Worm (Caenorhabditis elegans) whole organism, L1 larva: ENCODE data around the gene F25E2.2.

Experiments
- C04F5.9 ChIP-seq: sonication (generic microtip); optimal IDR thresholded peaks from 2 replicates; lab custom pipeline; 2016; ENCODE audit warnings: missing genetic modification characterization, missing compliant biosample characterization
- C16A3.4 ChIP-seq: fragments of 150-350 bp; optimal IDR thresholded peaks from 2 replicates; lab custom pipeline; 2014; ENCODE audit warnings: missing biosample characterization, missing genetic modification characterization
- F16B12.6 ChIP-seq: fragments of 150-350 bp; optimal IDR thresholded peaks from 2 replicates; lab custom pipeline; 2014; ENCODE audit warnings: missing biosample characterization, missing genetic modification characterization
- Y116A8C.19 ChIP-seq: sonication (generic microtip); optimal IDR thresholded peaks from 2 replicates; lab custom pipeline; 2016; ENCODE audit warnings: missing compliant biosample characterization, missing genetic modification characterization, borderline replicate concordance
- alr-1 ChIP-seq: fragments of 200-800 bp; sonication (Bioruptor generic); optimal IDR thresholded peaks from 2 replicates; lab custom pipeline; 2018; ENCODE audit warnings: borderline replicate concordance, mild to moderate bottlenecking, missing genetic modification characterization, missing compliant biosample characterization
- ama-1 ChIP-seq: fragments of 150-350 bp; optimal IDR thresholded peaks from 2 replicates; lab custom pipeline; 2014
- ceh-63 ChIP-seq: fragments of 200-800 bp; sonication (Bioruptor generic); optimal IDR thresholded peaks from 2 replicates; lab custom pipeline; 2018; ENCODE audit warnings: mild to moderate bottlenecking, missing genetic modification characterization, missing compliant biosample characterization
- ceh-88 ChIP-seq: fragments of 200-800 bp; sonication (Bioruptor generic); IDR thresholded peaks from 2 replicates; pipeline ENCODE4 v1.3.6; 2022; ENCODE audit warnings: missing genetic modification characterization, missing compliant biosample characterization
- efl-1 ChIP-seq, 4 experiments: fragments of 150-350 bp; optimal IDR thresholded peaks in 3 of 4; peaks in 1 of 4; 1 replicate in 1 of 4; 2 replicates in 3 of 4; lab custom pipeline; 2014; ENCODE audit warnings: missing biosample characterization in 2 of 4, missing genetic modification characterization in 2 of 4, missing genetic modification reagents in 2 of 4
- egl-13 ChIP-seq: sonication (generic microtip); optimal IDR thresholded peaks from 2 replicates; lab custom pipeline; 2016; ENCODE audit warnings: missing genotype, missing genetic modification reagents, missing genetic modification characterization, missing compliant biosample characterization
- elt-2 ChIP-seq: sonication (generic microtip); optimal IDR thresholded peaks from 2 replicates; lab custom pipeline; 2016; ENCODE audit warnings: missing genetic modification characterization, mild to moderate bottlenecking, inconsistent platforms, missing compliant biosample characterization, missing genetic modification reagents
- grh-1 ChIP-seq: fragments of 200-800 bp; sonication (Bioruptor generic); IDR thresholded peaks from 2 replicates; pipeline ENCODE4 v1.3.6; 2022; ENCODE audit warnings: missing genetic modification reagents, missing genetic modification characterization, missing compliant biosample characterization
- irx-1 ChIP-seq: sonication (generic microtip); optimal IDR thresholded peaks from 2 replicates; lab custom pipeline; 2016; ENCODE audit warnings: missing genetic modification characterization, missing compliant biosample characterization
- lin-14 ChIP-seq: fragments of 200-800 bp; sonication (Bioruptor generic); optimal IDR thresholded peaks from 2 replicates; lab custom pipeline; 2018; ENCODE audit warnings: mild to moderate bottlenecking, missing genetic modification characterization, moderate library complexity, missing compliant biosample characterization
- lir-3 ChIP-seq: sonication (generic microtip); optimal IDR thresholded peaks from 2 replicates; lab custom pipeline; 2016; ENCODE audit warnings: mild to moderate bottlenecking, missing genetic modification characterization, moderate library complexity, missing compliant biosample characterization; ENCODE audit not compliant: poor library complexity
- lsy-2 ChIP-seq, 2 experiments: fragments of 150-350 bp; optimal IDR thresholded peaks; 2 replicates each; lab custom pipeline; 2014; ENCODE audit warnings: missing biosample characterization in 2 of 2, missing genetic modification characterization in 2 of 2
- mab-9 ChIP-seq: fragments of 200-800 bp; sonication (Bioruptor generic); IDR thresholded peaks from 2 replicates; pipeline ENCODE4 v1.3.6; 2022; ENCODE audit warnings: missing genetic modification reagents, missing genetic modification characterization, missing compliant biosample characterization
- mdl-1 ChIP-seq, 2 experiments: fragments of 150-350 bp; optimal IDR thresholded peaks; 2 replicates each; lab custom pipeline; 2014 to 2017; ENCODE audit warnings: missing biosample characterization in 2 of 2, missing genetic modification characterization in 2 of 2, inconsistent platforms in 1 of 2
- mep-1 ChIP-seq: fragments of 150-350 bp; optimal IDR thresholded peaks from 2 replicates; lab custom pipeline; 2014; ENCODE audit warnings: missing biosample characterization, missing genetic modification characterization
- nhr-19 ChIP-seq: fragments of 200-800 bp; sonication (Bioruptor generic); conservative IDR thresholded peaks from 2 replicates; pipeline ENCODE4 v1.3.6; 2022; ENCODE audit warnings: missing genetic modification characterization, missing compliant biosample characterization
- nhr-85 ChIP-seq: sonication (generic microtip); peaks from one replicate; lab custom pipeline; 2016; ENCODE audit warnings: missing genetic modification characterization, inconsistent platforms, missing compliant biosample characterization
- nhr-90 ChIP-seq: sonication (generic microtip); optimal IDR thresholded peaks from 2 replicates; lab custom pipeline; 2016; ENCODE audit warnings: mild to moderate bottlenecking, missing genetic modification characterization, missing compliant biosample characterization; ENCODE audit not compliant: poor library complexity
- pax-3 ChIP-seq: fragments of 200-800 bp; sonication (Bioruptor generic); optimal IDR thresholded peaks from 2 replicates; lab custom pipeline; 2018; ENCODE audit warnings: mild to moderate bottlenecking, missing genetic modification characterization, moderate library complexity, missing compliant biosample characterization
- skn-1 ChIP-seq: fragments of 150-350 bp; optimal IDR thresholded peaks from 2 replicates; lab custom pipeline; 2014; ENCODE audit warnings: missing biosample characterization, missing genetic modification characterization
- snpc-4 ChIP-seq: fragments of 150-350 bp; optimal IDR thresholded peaks from 2 replicates; lab custom pipeline; 2014; ENCODE audit warnings: missing biosample characterization, missing genetic modification characterization
- sptf-1 ChIP-seq: fragments of 150-350 bp; optimal IDR thresholded peaks from 2 replicates; lab custom pipeline; 2014; ENCODE audit warnings: missing biosample characterization, missing genetic modification characterization
- sup-37 ChIP-seq: fragments of 200-800 bp; sonication (Bioruptor generic); optimal IDR thresholded peaks from 2 replicates; lab custom pipeline; 2018; ENCODE audit warnings: mild to moderate bottlenecking, missing genetic modification characterization, missing compliant biosample characterization
- swsn-7 ChIP-seq: sonication (generic microtip); optimal IDR thresholded peaks from 2 replicates; lab custom pipeline; 2016; ENCODE audit warnings: missing genetic modification characterization, missing compliant biosample characterization
- tbx-2 ChIP-seq: sonication (generic microtip); optimal IDR thresholded peaks from 2 replicates; lab custom pipeline; 2016; ENCODE audit warnings: missing genetic modification characterization, missing compliant biosample characterization
- tlp-1 ChIP-seq: fragments of 150-350 bp; optimal IDR thresholded peaks from 2 replicates; lab custom pipeline; 2014; ENCODE audit warnings: missing biosample characterization, missing genetic modification characterization
- unc-98 ChIP-seq: fragments of 200-800 bp; sonication (Bioruptor generic); IDR thresholded peaks from 2 replicates; pipeline ENCODE4 v1.3.6; 2022; ENCODE audit warnings: missing genetic modification characterization, missing compliant biosample characterization
- vab-15 ChIP-seq: sonication (generic microtip); optimal IDR thresholded peaks from 2 replicates; lab custom pipeline; 2017; ENCODE audit warnings: missing genotype, mild to moderate bottlenecking, missing genetic modification characterization, missing compliant biosample characterization
- zag-1 ChIP-seq: fragments of 150-350 bp; optimal IDR thresholded peaks from 2 replicates; lab custom pipeline; 2014; ENCODE audit warnings: missing biosample characterization, missing genetic modification characterization
- zip-4 ChIP-seq: fragments of 200-800 bp; sonication (Bioruptor generic); optimal IDR thresholded peaks from 2 replicates; lab custom pipeline; 2018; ENCODE audit warnings: mild to moderate bottlenecking, missing genetic modification characterization, moderate library complexity, missing compliant biosample characterization
- ztf-11 ChIP-seq, 2 experiments: sonication (generic microtip); optimal IDR thresholded peaks; 2 replicates each; lab custom pipeline; 2016 to 2017; ENCODE audit warnings: missing genetic modification characterization in 2 of 2, missing biosample characterization in 1 of 2, missing compliant biosample characterization in 1 of 2

Gene F25E2.2

DNA sequence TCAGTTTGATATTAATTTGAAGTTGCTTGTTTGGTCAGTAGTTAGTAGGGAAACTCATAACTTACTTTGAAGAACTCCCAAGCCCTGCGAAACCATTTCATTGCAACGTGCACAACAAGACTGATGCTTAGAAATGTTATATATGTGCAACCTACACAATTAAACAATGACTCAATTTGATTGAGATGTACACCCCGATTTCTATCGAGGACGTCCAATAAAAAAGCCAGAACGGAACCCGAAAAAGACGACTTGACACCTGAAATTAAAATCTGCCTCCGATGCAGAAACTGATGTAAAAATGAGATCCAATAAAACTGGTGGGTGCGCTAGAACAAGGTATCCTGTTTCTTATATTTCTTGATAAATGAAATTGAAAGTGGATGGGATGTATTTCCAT is 25.7 kb downstream of the F25E2.2 start, which contains the start of gene T04G9.6:
Gene T04G9.6 (minus strand): TSS at position 101 of the 400 bp plus-strand sequence.
- TF ChIP-seq vab-15 (tag; lab: Kevin White, UChicago), result no peak
- TF ChIP-seq C04F5.9, result no peak
- no peak for TF ChIP-seq Y116A8C.19 (tag; lab: Kevin White, UChicago)
- TF ChIP-seq F16B12.6 (tag; lab: Kevin White, UChicago), result no peak
- no peak for TF ChIP-seq unc-98 (GFP tag; lab: Robert Waterston, UW)
- no peak for TF ChIP-seq tlp-1 (tag; lab: Kevin White, UChicago)
- TF ChIP-seq zip-4 (GFP tag; lab: Kevin White, UChicago), result no peak
- TF ChIP-seq alr-1, result no peak
- no peak for TF ChIP-seq lir-3 (tag; lab: Kevin White, UChicago)
- no peak for TF ChIP-seq skn-1 (tag; lab: Kevin White, UChicago)
- TF ChIP-seq lin-14, result no peak
- no peak for TF ChIP-seq grh-1 (GFP tag; lab: Robert Waterston, UW)
- no peak for TF ChIP-seq ztf-11 (tag; optimal IDR thresholded peaks at IDR 0.05; lab: Kevin White, UChicago)
- TF ChIP-seq irx-1 (tag; lab: Kevin White, UChicago), result no peak
- no peak for TF ChIP-seq egl-13 (tag; lab: Kevin White, UChicago)
- no peak for TF ChIP-seq elt-2 (tag; lab: Kevin White, UChicago)
- TF ChIP-seq ama-1 (lab: Kevin White, UChicago), result no peak
- TF ChIP-seq nhr-19 (GFP tag; lab: Robert Waterston, UW), result no peak
- no peak for TF ChIP-seq sup-37 (GFP tag; lab: Kevin White, UChicago)

DNA sequence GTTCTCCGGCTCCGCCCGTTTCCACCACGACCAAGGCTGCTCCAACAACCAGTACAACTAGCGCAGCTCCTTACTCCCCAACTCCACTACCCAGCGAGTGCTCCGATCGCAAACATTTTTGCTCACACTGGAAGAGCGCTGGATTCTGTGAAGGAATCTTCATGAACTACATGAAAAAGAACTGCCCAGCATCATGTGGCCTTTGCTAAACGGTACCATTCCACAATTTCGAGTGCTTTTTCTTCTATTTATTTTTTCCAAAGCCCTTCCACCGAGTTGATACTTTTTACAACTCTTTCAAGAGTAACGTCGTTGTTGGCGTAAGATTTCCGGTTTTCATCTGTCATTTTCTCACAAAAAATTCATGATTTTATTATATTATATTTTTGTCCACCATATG is 30.6 kb downstream of the F25E2.2 start:
- TF ChIP-seq efl-1 (optimal IDR thresholded peaks at IDR 0.05; lab: Kevin White, UChicago), result no peak
- peak in 1 of 2 experiments; percentile 71 for TF ChIP-seq efl-1 (GFP tag; optimal IDR thresholded peaks at IDR 0.05 in 1 of 2; lab: Kevin White, UChicago)
- TF ChIP-seq skn-1 (tag; lab: Kevin White, UChicago), result no peak

- TF ChIP-seq F16B12.6 (tag; lab: Kevin White, UChicago) (no peak), sup-37 (GFP tag; lab: Kevin White, UChicago) (no peak), egl-13 (tag; lab: Kevin White, UChicago) (no peak), nhr-90 (no peak), ceh-88 (GFP tag; lab: Robert Waterston, UW) (no peak), swsn-7 (tag; lab: Kevin White, UChicago) (no peak), C16A3.4 (tag; lab: Kevin White, UChicago) (no peak), nhr-19 (GFP tag; lab: Robert Waterston, UW) (no peak), lsy-2 (tag; optimal IDR thresholded peaks at IDR 0.05; lab: Kevin White, UChicago) (no peak), ceh-63 (GFP tag; lab: Kevin White, UChicago) (no peak), zag-1 (no peak), sptf-1 (tag; lab: Kevin White, UChicago) (no peak), mdl-1 (tag; optimal IDR thresholded peaks at IDR 0.05; lab: Kevin White, UChicago) (no peak), mep-1 (tag; lab: Kevin White, UChicago) (no peak), snpc-4 (tag; lab: Kevin White, UChicago) (no peak), tbx-2 (tag; lab: Kevin White, UChicago) (no peak)
Measured at ce11 chrX:779259-779658, 31.3 kb downstream of the F25E2.2 start.

ce11 chrX:777421-777820 is 33.2 kb downstream of the F25E2.2 start, which contains the start of gene nas-15:
TSS of gene nas-15 (plus strand) at chrX:777721.
- TF ChIP-seq pax-3 (tag; lab: Kevin White, UChicago), result no peak
- no peak for TF ChIP-seq skn-1 (tag; lab: Kevin White, UChicago)
- no peak for TF ChIP-seq mab-9 (GFP tag; lab: Robert Waterston, UW)
- TF ChIP-seq nhr-85, result no peak
- TF ChIP-seq, all 84 proteins: peak for 0
